Fruit fly (Drosophila melanogaster) whole organism, embryonic: ENCODE results near the gene Cerk.
A peak's percentile ranks its signal among the peaks of the same experiment; 100 is the strongest.

Experiments
- Abd-B ChIP-seq: fragments of 200-800 bp; sonication (Bioruptor generic); optimal IDR thresholded peaks from 2 replicates; lab custom pipeline; 2018; ENCODE audit warnings: missing biosample characterization, mild to moderate bottlenecking, missing genetic modification characterization, moderate library complexity
- Bgb ChIP-seq: fragments of 200-800 bp; sonication (Bioruptor generic); IDR thresholded peaks from 2 replicates; pipeline ENCODE4 v1.3.6; 2022; ENCODE audit warnings: missing biosample characterization, missing genetic modification characterization; ENCODE audit not compliant: partially characterized antibody
- Bteb2 ChIP-seq: fragments of 200-800 bp; sonication (Bioruptor generic); optimal IDR thresholded peaks from 2 replicates; lab custom pipeline; 2016; ENCODE audit warnings: missing biosample characterization, missing genetic modification characterization
- CG10321 ChIP-seq: fragments of 200-800 bp; sonication (Bioruptor generic); IDR thresholded peaks from 2 replicates; pipeline ENCODE4 v1.3.6; 2022; ENCODE audit warnings: missing biosample characterization, missing genetic modification characterization
- CG10431 ChIP-seq: fragments of 200-800 bp; sonication (Bioruptor generic); optimal IDR thresholded peaks from 3 replicates; lab custom pipeline; 2018; ENCODE audit warnings: missing biosample characterization, mild to moderate bottlenecking, missing genetic modification characterization
- CG10565 ChIP-seq: fragments of 200-800 bp; sonication (Bioruptor generic); optimal IDR thresholded peaks from 3 replicates; lab custom pipeline; 2016; ENCODE audit warnings: missing biosample characterization, mild to moderate bottlenecking, missing genetic modification characterization
- CG13894 ChIP-seq: fragments of 200-800 bp; sonication (Bioruptor generic); optimal IDR thresholded peaks from 3 replicates; lab custom pipeline; 2018; ENCODE audit warnings: missing biosample characterization, mild to moderate bottlenecking, missing genetic modification characterization, moderate library complexity
- CG14667 ChIP-seq: fragments of 200-800 bp; sonication (Bioruptor generic); IDR thresholded peaks from 2 replicates; pipeline ENCODE4 v1.3.6; 2022; ENCODE audit warnings: missing biosample characterization, missing genetic modification characterization
- CG15011 ChIP-seq: fragments of 200-800 bp; sonication (Bioruptor generic); optimal IDR thresholded peaks from 3 replicates; lab custom pipeline; 2018; ENCODE audit warnings: missing biosample characterization, mild to moderate bottlenecking, missing genetic modification characterization
- CG15073 ChIP-seq: fragments of 200-800 bp; sonication (Bioruptor generic); optimal IDR thresholded peaks from 2 replicates; lab custom pipeline; 2016; ENCODE audit warnings: missing biosample characterization, missing genetic modification characterization
- CG17186 ChIP-seq: fragments of 200-800 bp; sonication (Bioruptor generic); optimal IDR thresholded peaks from 3 replicates; lab custom pipeline; 2017; ENCODE audit warnings: missing biosample characterization, missing genetic modification reagents, missing genetic modification characterization
- CG17361 ChIP-seq: fragments of 200-800 bp; sonication (Bioruptor generic); IDR thresholded peaks from 3 replicates; pipeline ENCODE4 v1.3.6; 2022; ENCODE audit warnings: missing biosample characterization, missing genetic modification characterization
- CG17568 ChIP-seq: fragments of 200-800 bp; sonication (Bioruptor generic); optimal IDR thresholded peaks from 2 replicates; lab custom pipeline; 2018; ENCODE audit warnings: missing biosample characterization, mild to moderate bottlenecking, missing genetic modification characterization, moderate library complexity
- CG17912 ChIP-seq: fragments of 200-800 bp; sonication (Bioruptor generic); optimal IDR thresholded peaks from 2 replicates; lab custom pipeline; 2018; ENCODE audit warnings: missing biosample characterization, mild to moderate bottlenecking, missing genetic modification characterization
- CG18599 ChIP-seq: fragments of 200-800 bp; sonication (Bioruptor generic); optimal IDR thresholded peaks from 3 replicates; lab custom pipeline; 2017; ENCODE audit warnings: missing biosample characterization, missing genetic modification characterization, mild to moderate bottlenecking, moderate library complexity, missing genetic modification reagents
- CG18764 ChIP-seq: fragments of 200-800 bp; sonication (Bioruptor generic); optimal IDR thresholded peaks from 3 replicates; lab custom pipeline; 2016; ENCODE audit warnings: missing biosample characterization, missing genetic modification characterization
- CG2120 ChIP-seq: fragments of 200-800 bp; sonication (Bioruptor generic); optimal IDR thresholded peaks from 3 replicates; lab custom pipeline; 2016; ENCODE audit warnings: missing biosample characterization, missing genetic modification characterization
- CG30403 ChIP-seq: fragments of 200-800 bp; sonication (Bioruptor generic); optimal IDR thresholded peaks from 3 replicates; lab custom pipeline; 2016; ENCODE audit warnings: missing biosample characterization, missing genetic modification characterization
- CG32532 ChIP-seq: fragments of 200-800 bp; sonication (Bioruptor generic); IDR thresholded peaks from 2 replicates; pipeline ENCODE4 v1.3.6; 2022; ENCODE audit warnings: missing biosample characterization, missing genetic modification characterization
- CG4360 ChIP-seq: fragments of 200-800 bp; sonication (Bioruptor generic); IDR thresholded peaks from 2 replicates; pipeline ENCODE4 v1.3.6; 2022; ENCODE audit warnings: missing biosample characterization, missing genetic modification characterization
- CG4707 ChIP-seq: fragments of 200-800 bp; sonication (Bioruptor generic); optimal IDR thresholded peaks from 2 replicates; lab custom pipeline; 2018; ENCODE audit warnings: missing biosample characterization, mild to moderate bottlenecking, missing genetic modification characterization, moderate library complexity
- CG7928 ChIP-seq: fragments of 200-800 bp; sonication (Bioruptor generic); optimal IDR thresholded peaks from 2 replicates; lab custom pipeline; 2017; ENCODE audit warnings: missing biosample characterization, mild to moderate bottlenecking, missing genetic modification characterization
- CG8089 ChIP-seq: fragments of 200-800 bp; sonication (Bioruptor generic); optimal IDR thresholded peaks from 3 replicates; lab custom pipeline; 2016; ENCODE audit warnings: missing biosample characterization, missing genetic modification characterization
- CG8359 ChIP-seq: fragments of 200-800 bp; sonication (Bioruptor generic); optimal IDR thresholded peaks from 2 replicates; lab custom pipeline; 2017; ENCODE audit warnings: missing biosample characterization, mild to moderate bottlenecking, missing genetic modification characterization, borderline replicate concordance
- CG9727 ChIP-seq: fragments of 200-800 bp; sonication (Bioruptor generic); optimal IDR thresholded peaks from 3 replicates; lab custom pipeline; 2017; ENCODE audit warnings: missing biosample characterization, mild to moderate bottlenecking, missing genetic modification characterization
- CG9797 ChIP-seq: fragments of 200-800 bp; sonication (Bioruptor generic); optimal IDR thresholded peaks from 3 replicates; lab custom pipeline; 2018; ENCODE audit warnings: missing biosample characterization, mild to moderate bottlenecking, missing genetic modification characterization
- CHES-1-like ChIP-seq: fragments of 200-800 bp; sonication (Bioruptor generic); optimal IDR thresholded peaks from 2 replicates; lab custom pipeline; 2016; ENCODE audit warnings: missing biosample characterization, missing genetic modification characterization
- CTCF ChIP-seq: fragments of 200-800 bp; sonication (Bioruptor generic); optimal IDR thresholded peaks from 2 replicates; lab custom pipeline; 2017; ENCODE audit warnings: missing biosample characterization, mild to moderate bottlenecking, missing genetic modification characterization, moderate library complexity
- D ChIP-seq, 2 experiments: fragments of 200-800 bp in 1 of 2; fragments of >200 bp in 1 of 2; sonication (Bioruptor generic) in 1 of 2; optimal IDR thresholded peaks; 2 replicates in 1 of 2; 3 replicates in 1 of 2; lab custom pipeline; 2017; ENCODE audit warnings: mild to moderate bottlenecking in 1 of 2, missing biosample characterization in 1 of 2, missing genetic modification characterization in 1 of 2, missing genetic modification reagents in 1 of 2
- ERR ChIP-seq: fragments of 200-800 bp; sonication (Bioruptor generic); optimal IDR thresholded peaks from 2 replicates; lab custom pipeline; 2016; ENCODE audit warnings: missing biosample characterization, missing genetic modification characterization
- Ets65A ChIP-seq: fragments of 200-800 bp; sonication (Bioruptor generic); peaks from one replicate; lab custom pipeline; 2016; ENCODE audit warnings: missing biosample characterization, missing genetic modification characterization
- H15 ChIP-seq: fragments of 200-800 bp; sonication (Bioruptor generic); IDR thresholded peaks from 3 replicates; pipeline ENCODE4 v1.3.6; 2022; ENCODE audit warnings: missing biosample characterization, missing genetic modification characterization
- HLH3B ChIP-seq: fragments of 200-800 bp; sonication (Bioruptor generic); IDR thresholded peaks from 2 replicates; pipeline ENCODE4 v1.3.6; 2022; ENCODE audit warnings: missing biosample characterization, missing genetic modification characterization
- Hey ChIP-seq: fragments of 200-800 bp; sonication (Bioruptor generic); optimal IDR thresholded peaks from 3 replicates; lab custom pipeline; 2018; ENCODE audit warnings: missing biosample characterization, mild to moderate bottlenecking, missing genetic modification characterization
- Hr51 ChIP-seq, 2 experiments: fragments of 200-800 bp; sonication (Bioruptor generic); optimal IDR thresholded peaks; 2 replicates in 1 of 2; 3 replicates in 1 of 2; lab custom pipeline; 2016 to 2018; ENCODE audit warnings: missing biosample characterization in 2 of 2, missing genetic modification characterization in 2 of 2, mild to moderate bottlenecking in 1 of 2, moderate library complexity in 1 of 2
- Hr78 ChIP-seq, 2 experiments: fragments of 200-800 bp in 1 of 2; fragments of >200 bp in 1 of 2; sonication (Bioruptor generic) in 1 of 2; optimal IDR thresholded peaks; 2 replicates each; lab custom pipeline; 2017 to 2019; ENCODE audit warnings: missing biosample characterization in 2 of 2, missing genetic modification characterization in 2 of 2, mild to moderate bottlenecking in 1 of 2, moderate library complexity in 1 of 2
- Trl ChIP-seq, 3 experiments: fragments of >200 bp in 2 of 3; fragments of 200-800 bp in 1 of 3; sonication (Bioruptor generic) in 1 of 3; optimal IDR thresholded peaks; 2 replicates in 1 of 3; 3 replicates in 2 of 3; lab custom pipeline; 2016 to 2017; ENCODE audit warnings: missing biosample characterization in 1 of 3, missing genetic modification characterization in 1 of 3
- ab ChIP-seq: fragments of 200-800 bp; sonication (Bioruptor generic); optimal IDR thresholded peaks from 2 replicates; lab custom pipeline; 2016; ENCODE audit warnings: missing biosample characterization, missing genetic modification characterization
- aop ChIP-seq: fragments of 200-800 bp; sonication (Bioruptor generic); IDR thresholded peaks from 2 replicates; pipeline ENCODE4 v1.3.6; 2022; ENCODE audit warnings: missing biosample characterization, missing genetic modification characterization
- ap ChIP-seq: fragments of 200-800 bp; sonication (Bioruptor generic); IDR thresholded peaks from 2 replicates; pipeline ENCODE4 v1.3.6; 2022; ENCODE audit warnings: missing biosample characterization, missing genetic modification characterization
- cato ChIP-seq: fragments of 200-800 bp; sonication (Bioruptor generic); optimal IDR thresholded peaks from 2 replicates; lab custom pipeline; 2016; ENCODE audit warnings: missing biosample characterization, missing genetic modification characterization, borderline replicate concordance
- gro ChIP-seq: fragments of 200-800 bp; sonication (Bioruptor generic); optimal IDR thresholded peaks from 2 replicates; lab custom pipeline; 2016; ENCODE audit warnings: missing biosample characterization, missing genetic modification characterization
- gsb-n ChIP-seq: fragments of 200-800 bp; sonication (Bioruptor generic); optimal IDR thresholded peaks from 3 replicates; lab custom pipeline; 2018; ENCODE audit warnings: missing biosample characterization, mild to moderate bottlenecking, missing genetic modification characterization
- kni ChIP-seq: fragments of 200-800 bp; sonication (Bioruptor generic); optimal IDR thresholded peaks from 3 replicates; lab custom pipeline; 2017; ENCODE audit warnings: mild to moderate bottlenecking, missing biosample characterization, missing genetic modification reagents, missing genetic modification characterization
- nmo ChIP-seq: fragments of 200-800 bp; sonication (Bioruptor generic); optimal IDR thresholded peaks from 2 replicates; lab custom pipeline; 2018; ENCODE audit warnings: missing biosample characterization, mild to moderate bottlenecking, missing genetic modification characterization, moderate library complexity
- pb ChIP-seq: fragments of 200-800 bp; sonication (Bioruptor generic); optimal IDR thresholded peaks from 3 replicates; lab custom pipeline; 2016; ENCODE audit warnings: missing biosample characterization, missing genetic modification characterization
- pnt ChIP-seq: fragments of 200-800 bp; sonication (Bioruptor generic); optimal IDR thresholded peaks from 3 replicates; lab custom pipeline; 2016; ENCODE audit warnings: missing biosample characterization, missing genetic modification characterization
- scrt ChIP-seq: fragments of 200-800 bp; sonication (Bioruptor generic); optimal IDR thresholded peaks from 2 replicates; lab custom pipeline; 2018; ENCODE audit warnings: missing biosample characterization, mild to moderate bottlenecking, missing genetic modification characterization, moderate library complexity
- sqz ChIP-seq: fragments of 200-800 bp; sonication (Bioruptor generic); optimal IDR thresholded peaks from 3 replicates; lab custom pipeline; 2018; ENCODE audit warnings: missing biosample characterization, mild to moderate bottlenecking, missing genetic modification characterization
- toy ChIP-seq: fragments of 200-800 bp; sonication (Bioruptor generic); IDR thresholded peaks from 2 replicates; pipeline ENCODE4 v1.3.6; 2022; ENCODE audit warnings: missing biosample characterization, missing genetic modification characterization
- trh ChIP-seq: fragments of 200-800 bp; sonication (Bioruptor generic); optimal IDR thresholded peaks from 2 replicates; lab custom pipeline; 2016; ENCODE audit warnings: missing biosample characterization, missing genetic modification characterization

Gene Cerk

DNA sequence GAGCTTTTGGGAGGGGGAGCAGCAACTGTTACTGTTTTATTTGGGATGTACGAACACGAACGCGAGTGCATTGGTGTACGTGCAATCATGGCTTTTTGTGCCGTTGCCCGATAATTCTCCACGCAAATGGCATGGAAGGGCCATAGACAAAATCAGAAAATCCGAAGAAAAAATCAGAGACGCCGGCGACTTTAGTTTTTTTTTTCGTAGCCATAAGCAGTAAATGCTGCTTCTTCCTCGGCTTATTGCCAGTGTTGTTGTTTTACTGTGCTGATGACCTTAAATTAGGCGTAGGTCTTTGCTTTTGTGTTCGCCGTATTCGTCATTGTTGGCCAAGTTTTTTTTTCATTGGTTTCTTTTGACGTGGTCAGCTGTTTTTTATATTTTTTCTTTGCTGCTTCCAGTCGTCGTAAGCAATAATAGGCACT is 45.9 kb downstream of the Cerk start (continued):
- TF ChIP-seq Ets65A (no peak), pb (GFP tag; lab: Kevin White, UChicago) (no peak), Abd-B (peak; percentile 36), CG9797 (no peak), pnt (GFP tag; lab: Kevin White, UChicago) (no peak), Hr78 (GFP tag; optimal IDR thresholded peaks at IDR 0.05; lab: Kevin White, UChicago) (peak in 1 of 2 experiments; percentile 27), Hey (tag; lab: Kevin White, UChicago) (no peak), CG8359 (GFP tag; lab: Kevin White, UChicago) (no peak), CTCF (GFP tag; lab: Kevin White, UChicago) (no peak), cato (GFP tag; lab: Kevin White, UChicago) (no peak), CG17361 (GFP tag; lab: Robert Waterston, UW) (no peak), scrt (GFP tag; lab: Kevin White, UChicago) (no peak), CG10321 (no peak), CG9727 (GFP tag; lab: Kevin White, UChicago) (no peak), D (optimal IDR thresholded peaks at IDR 0.05; lab: Kevin White, UChicago) (no peak), D (GFP tag; optimal IDR thresholded peaks at IDR 0.05; lab: Kevin White, UChicago) (no peak), kni (GFP tag; lab: Kevin White, UChicago) (peak; percentile 72), ap (GFP tag; lab: Robert Waterston, UW) (no peak), trh (GFP tag; lab: Kevin White, UChicago) (no peak), CG17186 (GFP tag; lab: Kevin White, UChicago) (no peak), CG13894 (tag; lab: Kevin White, UChicago) (no peak), CG15073 (GFP tag; lab: Kevin White, UChicago) (no peak), toy (no peak), CG4360 (GFP tag; lab: Robert Waterston, UW) (0 out of 2 replicates have a peak, but pooled peaks have one; percentile 32), H15 (no peak)
- TF ChIP-seq, all 482 proteins: peak for 14

- TF ChIP-seq CG15011 (GFP tag; lab: Kevin White, UChicago) (no peak), CHES-1-like (no peak), CG30403 (GFP tag; lab: Kevin White, UChicago) (no peak), CG8089 (GFP tag; lab: Kevin White, UChicago) (no peak), Bgb (GFP tag; lab: Robert Waterston, UW) (no peak), Ets65A (no peak), Bteb2 (GFP tag; lab: Kevin White, UChicago) (no peak), CG32532 (no peak), gsb-n (tag; lab: Kevin White, UChicago) (peak; percentile 12), CG17568 (GFP tag; lab: Kevin White, UChicago) (peak; percentile 38), HLH3B (GFP tag; lab: Robert Waterston, UW) (no peak), nmo (GFP tag; lab: Kevin White, UChicago) (no peak), Trl (optimal IDR thresholded peaks at IDR 0.05; lab: Kevin White, UChicago) (no peak), Trl (GFP tag; optimal IDR thresholded peaks at IDR 0.05; lab: Kevin White, UChicago) (no peak), CG2120 (no peak), Hr51 (GFP tag; optimal IDR thresholded peaks at IDR 0.05; lab: Kevin White, UChicago) (no peak), ERR (GFP tag; lab: Kevin White, UChicago) (no peak), CG4707 (GFP tag; lab: Kevin White, UChicago) (peak; percentile 24), CG18764 (GFP tag; lab: Kevin White, UChicago) (no peak), ab (GFP tag; lab: Kevin White, UChicago) (no peak), CG10431 (no peak), CG14667 (GFP tag; lab: Robert Waterston, UW) (no peak), gro (no peak), aop (GFP tag; lab: Robert Waterston, UW) (no peak), CG17912 (no peak), CG10565 (GFP tag; lab: Kevin White, UChicago) (no peak), CG7928 (GFP tag; lab: Kevin White, UChicago) (no peak), sqz (GFP tag; lab: Kevin White, UChicago) (no peak), CG18599 (GFP tag; lab: Kevin White, UChicago) (no peak)
These were observed 47.4 kb downstream of the Cerk start for dm6 chr3R:5320672-5321071.
